Worm (Caenorhabditis elegans): ENCODE data around the gene maa-1.
A peak's percentile ranks its signal among the peaks of the same experiment; 100 is the strongest.
"Not testable (repeated sequence)": the region's sequence is repeated elsewhere in the genome, so short reads cannot be mapped to it uniquely, and the experiment has no call there.

maa-1 gene

ce11 chrIII:11792295-11793256 lies 29.8 kb downstream of the maa-1 start, which contains the start of gene C24H11.2:
C24H11.2 (minus strand) TSS chrIII:11792345.
- TF ChIP-seq scrt-1 (GFP tag; IDR thresholded peaks at IDR 0.05) (peak; percentile 46; the same call in 1 of the 2 replicates), F13C5.2 (tag; optimal IDR thresholded peaks at IDR 0.05) (peak; percentile 17), flt-1 (GFP tag; IDR thresholded peaks at IDR 0.05) (peak; percentile 11; the same call in 1 of the 2 replicates), hnd-1 (tag; optimal IDR thresholded peaks at IDR 0.05) (peak; percentile 14), ceh-36 (tag; optimal IDR thresholded peaks at IDR 0.05) (peak; percentile 31), pes-1 (GFP tag; IDR thresholded peaks at IDR 0.05) (peak; percentile 79), sea-1 (GFP tag; conservative IDR thresholded peaks at IDR 0.05) (0 out of 2 replicates have a peak, but pooled peaks have one; percentile 60), tbx-37 (GFP tag; conservative IDR thresholded peaks at IDR 0.05) (peak; percentile 37; the same call in 1 of the 2 replicates)

- no peak for TF ChIP-seq ets-7 (tag; optimal IDR thresholded peaks at IDR 0.05)
- no peak for TF ChIP-seq scrt-1 (GFP tag; IDR thresholded peaks at IDR 0.05)
- TF ChIP-seq tbx-11 (GFP tag; IDR thresholded peaks at IDR 0.05): no peak
- no peak for TF ChIP-seq ceh-36 (tag; optimal IDR thresholded peaks at IDR 0.05)
- TF ChIP-seq F13C5.2 (tag; optimal IDR thresholded peaks at IDR 0.05): no peak
- no peak for TF ChIP-seq flt-1 (GFP tag; IDR thresholded peaks at IDR 0.05)
- TF ChIP-seq hnd-1 (tag; optimal IDR thresholded peaks at IDR 0.05): no peak
- no peak for TF ChIP-seq tbx-37 (GFP tag; conservative IDR thresholded peaks at IDR 0.05)
- TF ChIP-seq sea-1 (GFP tag; conservative IDR thresholded peaks at IDR 0.05): no peak
- no peak for TF ChIP-seq ama-1 (optimal IDR thresholded peaks at IDR 0.05)
- no peak for TF ChIP-seq pes-1 (GFP tag; IDR thresholded peaks at IDR 0.05)
- no peak for TF ChIP-seq tra-4 (tag; optimal IDR thresholded peaks at IDR 0.05)
- TF ChIP-seq hmg-4 (GFP tag; optimal IDR thresholded peaks at IDR 0.05): no peak
- no peak for TF ChIP-seq ceh-13 (GFP tag; optimal IDR thresholded peaks at IDR 0.05)
- TF ChIP-seq hmbx-1 (tag; optimal IDR thresholded peaks at IDR 0.05): no peak
- no peak for TF ChIP-seq B0310.2 (tag; optimal IDR thresholded peaks at IDR 0.05)
- TF ChIP-seq aly-1 (tag; optimal IDR thresholded peaks at IDR 0.05): no peak
Observed at ce11 chrIII:11789480-11789879, 32.8 kb downstream of the maa-1 start.

- not testable (repeated sequence) for TF ChIP-seq F13C5.2 (tag; optimal IDR thresholded peaks at IDR 0.05); B0310.2 (tag; optimal IDR thresholded peaks at IDR 0.05); sea-1 (GFP tag; conservative IDR thresholded peaks at IDR 0.05)
Observed at ce11 chrIII:11787376-11787775, 35.0 kb downstream of the maa-1 start, which contains the start of gene C24H11.1. C24H11.1 (plus strand) TSS chrIII:11787676.

- TF ChIP-seq scrt-1 (GFP tag; IDR thresholded peaks at IDR 0.05) (no peak), ets-7 (tag; optimal IDR thresholded peaks at IDR 0.05) (peak; percentile 30)
Observed at ce11 chrIII:11785961-11786360, 36.4 kb downstream of the maa-1 start, which contains the start of gene tbx-38. tbx-38 (minus strand) TSS chrIII:11786061.

- TF ChIP-seq ets-7 (tag; optimal IDR thresholded peaks at IDR 0.05) (no peak), hmbx-1 (tag; optimal IDR thresholded peaks at IDR 0.05) (no peak), ceh-13 (GFP tag; optimal IDR thresholded peaks at IDR 0.05) (no peak), hmg-4 (GFP tag; optimal IDR thresholded peaks at IDR 0.05) (no peak), tbx-37 (GFP tag; conservative IDR thresholded peaks at IDR 0.05) (no peak), tra-4 (tag; optimal IDR thresholded peaks at IDR 0.05) (no peak)
Observed at ce11 chrIII:11781800-11782199, 40.5 kb downstream of the maa-1 start, which contains the start of gene srd-74. srd-74 (plus strand) TSS chrIII:11782100.

- TF ChIP-seq ets-7 (tag; optimal IDR thresholded peaks at IDR 0.05) (no peak), ceh-36 (tag; optimal IDR thresholded peaks at IDR 0.05) (no peak), aly-1 (tag; optimal IDR thresholded peaks at IDR 0.05) (no peak), hmbx-1 (tag; optimal IDR thresholded peaks at IDR 0.05) (no peak), tbx-37 (GFP tag; conservative IDR thresholded peaks at IDR 0.05) (no peak), sea-1 (GFP tag; conservative IDR thresholded peaks at IDR 0.05) (no peak), ama-1 (optimal IDR thresholded peaks at IDR 0.05) (no peak), hnd-1 (tag; optimal IDR thresholded peaks at IDR 0.05) (no peak), flt-1 (GFP tag; IDR thresholded peaks at IDR 0.05) (no peak), F13C5.2 (tag; optimal IDR thresholded peaks at IDR 0.05) (no peak), ceh-13 (GFP tag; optimal IDR thresholded peaks at IDR 0.05) (no peak), tbx-11 (GFP tag; IDR thresholded peaks at IDR 0.05) (no peak)
Observed at ce11 chrIII:11780183-11780664, 42.1 kb downstream of the maa-1 start, which contains the start of gene C24H11.5. C24H11.5 (plus strand) TSS chrIII:11780233.

ce11 chrIII:11777321-11777720 lies 45.0 kb downstream of the maa-1 start, which contains the start of gene mdt-21:
mdt-21 (plus strand) TSS chrIII:11777621.
- no peak for TF ChIP-seq ceh-13 (GFP tag; optimal IDR thresholded peaks at IDR 0.05)
- no peak for TF ChIP-seq aly-1 (tag; optimal IDR thresholded peaks at IDR 0.05)
- no peak for TF ChIP-seq scrt-1 (GFP tag; IDR thresholded peaks at IDR 0.05)
- no peak for TF ChIP-seq ama-1 (optimal IDR thresholded peaks at IDR 0.05)
- no peak for TF ChIP-seq pes-1 (GFP tag; IDR thresholded peaks at IDR 0.05)
- no peak for TF ChIP-seq ceh-36 (tag; optimal IDR thresholded peaks at IDR 0.05)
- no peak for TF ChIP-seq F13C5.2 (tag; optimal IDR thresholded peaks at IDR 0.05)
- TF ChIP-seq ets-7 (tag; optimal IDR thresholded peaks at IDR 0.05): no peak
- TF ChIP-seq sea-1 (GFP tag; conservative IDR thresholded peaks at IDR 0.05): no peak
- TF ChIP-seq tbx-37 (GFP tag; conservative IDR thresholded peaks at IDR 0.05): no peak
- TF ChIP-seq tbx-11 (GFP tag; IDR thresholded peaks at IDR 0.05): no peak
- TF ChIP-seq hnd-1 (tag; optimal IDR thresholded peaks at IDR 0.05): no peak
- TF ChIP-seq hmg-4 (GFP tag; optimal IDR thresholded peaks at IDR 0.05): no peak
- no peak for TF ChIP-seq B0310.2 (tag; optimal IDR thresholded peaks at IDR 0.05)
- no peak for TF ChIP-seq hmbx-1 (tag; optimal IDR thresholded peaks at IDR 0.05)
- no peak for TF ChIP-seq flt-1 (GFP tag; IDR thresholded peaks at IDR 0.05)
